Fruit fly (Drosophila melanogaster): ENCODE data around the gene CG14260.

CG14260 gene

DNA sequence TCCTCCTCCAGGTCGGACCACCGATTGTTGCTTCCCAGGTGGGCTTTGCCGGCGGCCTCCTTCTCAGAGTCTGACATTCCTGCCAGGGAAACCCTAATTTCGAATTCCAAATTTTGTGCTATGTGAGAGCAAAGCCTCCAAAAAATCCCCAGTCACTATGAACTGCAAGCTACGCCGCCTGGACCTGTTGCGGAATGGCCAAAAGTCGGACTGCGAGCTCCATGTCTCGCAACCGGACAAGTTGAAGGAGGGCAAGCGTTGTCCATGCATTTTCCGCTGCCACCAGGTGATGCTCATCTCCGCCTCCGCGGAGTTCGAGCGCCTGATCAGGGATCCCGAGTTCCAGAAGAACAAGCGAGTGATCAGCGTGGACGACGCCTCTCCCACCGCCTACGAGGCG, at the start of gene CG14260, which contains the start of gene CG14262:
TSS of gene CG14260 (plus strand) at position 128 of the 400 bp plus-strand sequence.
TSS of gene CG14262 (minus strand) at position 101 of the 400 bp plus-strand sequence.
- TF ChIP-seq CG17801 (GFP tag; optimal IDR thresholded peaks at IDR 0.05; ENCODE audit: partially characterized antibody), result no peak

DNA sequence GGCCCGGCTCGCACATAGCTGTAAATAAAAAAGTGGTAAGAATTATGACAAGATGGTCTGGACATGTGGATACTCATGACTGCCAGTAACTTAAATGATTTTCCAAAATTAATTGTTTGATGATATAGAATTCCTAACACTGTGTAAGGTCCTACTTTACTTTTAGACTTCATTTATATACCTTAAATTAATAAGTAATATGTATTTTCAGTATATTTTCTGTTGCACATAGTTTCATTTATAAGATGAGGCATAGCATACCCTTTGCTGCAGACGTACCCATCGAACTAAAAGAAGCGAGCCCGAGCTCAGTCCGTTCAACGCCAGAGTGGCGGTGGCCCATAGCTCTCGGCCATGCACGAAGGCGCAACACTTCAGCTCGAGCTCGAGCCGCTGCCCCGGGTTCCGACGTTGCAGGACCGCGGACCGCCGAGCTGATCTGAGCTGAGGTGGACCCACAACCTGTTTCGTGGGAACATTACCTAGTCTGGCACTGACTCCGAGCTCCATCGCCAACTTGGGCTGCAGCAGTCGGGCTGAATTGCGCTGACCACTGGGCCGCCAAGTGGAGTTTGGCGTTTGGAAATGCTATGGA, 47.7 kb upstream of the CG14260 start:
- no peak for TF ChIP-seq CG17801 (GFP tag; optimal IDR thresholded peaks at IDR 0.05; ENCODE audit: partially characterized antibody)

DNA sequence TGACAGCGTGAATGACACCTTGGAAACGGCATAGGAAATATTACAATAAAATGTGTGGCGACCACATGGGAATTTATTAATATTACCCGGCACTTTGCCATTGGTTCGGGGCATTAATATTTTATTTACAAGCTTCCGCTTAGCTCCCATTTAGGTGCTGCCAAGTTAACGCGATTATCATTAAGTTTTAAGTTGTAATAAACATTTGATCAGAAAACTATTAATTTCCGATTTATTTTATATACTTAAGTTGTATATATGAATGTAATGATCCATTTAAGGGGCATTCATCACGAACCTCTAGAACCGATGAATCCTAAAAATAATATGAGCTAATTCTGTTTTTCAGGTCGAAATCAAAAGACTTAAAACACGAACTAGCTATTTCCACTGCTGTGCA, 47.0 kb upstream of the CG14260 start:
- TF ChIP-seq CG17801 (GFP tag; optimal IDR thresholded peaks at IDR 0.05; ENCODE audit: partially characterized antibody), result no peak

DNA sequence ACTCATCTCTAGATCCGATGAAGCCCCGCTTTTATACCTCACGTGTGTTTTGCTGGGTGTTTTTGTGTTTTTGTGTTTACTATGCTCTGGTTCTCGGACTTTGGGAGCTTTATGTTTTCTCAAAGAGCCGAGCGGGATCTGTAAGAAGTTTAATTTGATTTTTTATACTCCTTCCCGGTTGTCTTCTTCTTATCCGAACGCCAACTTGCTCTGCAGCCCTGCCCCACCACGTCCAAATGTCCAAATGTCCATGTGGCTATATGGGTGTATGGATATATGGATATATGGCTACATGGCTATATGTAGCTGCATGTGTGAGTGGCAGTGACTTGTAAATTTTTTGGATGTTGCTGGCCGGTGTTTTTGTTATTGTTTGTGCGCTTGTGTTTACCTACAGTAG, 46.4 kb upstream of the CG14260 start:
- no peak for TF ChIP-seq CG17801 (GFP tag; optimal IDR thresholded peaks at IDR 0.05; ENCODE audit: partially characterized antibody)

DNA sequence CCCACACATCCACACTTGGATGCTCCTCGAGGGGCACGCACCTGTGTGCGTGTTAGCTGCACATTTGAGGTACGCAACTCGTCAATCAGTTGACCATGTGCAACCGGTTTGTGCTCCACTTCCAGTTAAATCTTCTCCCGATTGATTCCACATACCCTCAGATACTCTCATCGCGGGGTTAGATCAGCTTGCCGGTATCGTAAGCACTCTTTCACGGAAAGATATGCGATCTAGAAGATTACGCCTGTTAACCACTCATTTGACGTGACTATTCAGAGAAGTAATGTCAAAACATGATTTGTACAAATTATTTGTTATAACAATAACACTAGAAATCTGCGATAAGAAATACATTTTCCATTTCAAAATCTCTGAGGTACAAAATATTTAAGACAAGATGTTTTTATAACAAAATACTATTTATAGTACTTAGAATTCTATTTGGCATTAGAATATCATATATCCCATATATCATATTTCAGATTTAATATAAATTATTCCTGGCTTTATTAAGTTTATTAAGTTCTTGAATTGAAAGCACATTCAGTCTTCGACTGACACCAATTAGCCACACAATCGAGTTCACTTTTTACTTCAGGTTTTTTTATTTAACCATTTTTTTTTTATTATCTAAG, 44.3 kb upstream of the CG14260 start:
- TF ChIP-seq CG17801 (GFP tag; optimal IDR thresholded peaks at IDR 0.05; ENCODE audit: partially characterized antibody), result no peak

DNA sequence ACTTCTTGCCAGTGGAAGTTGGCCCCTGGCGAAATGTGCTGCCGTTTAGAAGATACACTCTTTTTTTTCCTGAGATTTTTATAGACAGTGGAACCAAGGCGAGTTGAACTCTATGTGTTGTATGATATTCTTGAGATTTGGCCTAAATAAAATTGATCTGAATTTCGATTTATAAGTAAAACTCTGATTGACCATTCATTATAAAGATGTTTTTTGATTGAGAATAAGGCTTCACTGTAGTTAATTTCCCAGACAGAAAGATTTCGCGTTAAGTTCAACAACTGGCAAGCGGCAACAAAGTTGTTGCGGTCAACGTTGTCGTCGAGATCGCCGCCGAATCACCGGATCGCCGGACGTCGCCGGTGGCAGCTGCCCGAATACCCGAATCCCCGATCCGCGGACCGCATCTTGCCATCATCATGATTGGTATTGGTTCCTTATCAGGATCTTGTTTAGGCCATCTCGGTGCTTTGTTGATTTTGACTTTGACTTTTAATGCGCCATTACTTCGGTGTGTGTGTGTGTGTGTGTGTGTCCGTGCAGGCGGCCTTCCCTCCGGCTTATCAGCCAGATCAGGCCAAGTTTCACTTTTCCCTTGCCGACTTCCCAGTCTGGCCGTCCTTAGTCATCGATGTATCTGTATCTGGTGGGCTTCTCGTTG, 43.1 kb upstream of the CG14260 start:
- no peak for TF ChIP-seq CG17801 (GFP tag; optimal IDR thresholded peaks at IDR 0.05; ENCODE audit: partially characterized antibody)

DNA sequence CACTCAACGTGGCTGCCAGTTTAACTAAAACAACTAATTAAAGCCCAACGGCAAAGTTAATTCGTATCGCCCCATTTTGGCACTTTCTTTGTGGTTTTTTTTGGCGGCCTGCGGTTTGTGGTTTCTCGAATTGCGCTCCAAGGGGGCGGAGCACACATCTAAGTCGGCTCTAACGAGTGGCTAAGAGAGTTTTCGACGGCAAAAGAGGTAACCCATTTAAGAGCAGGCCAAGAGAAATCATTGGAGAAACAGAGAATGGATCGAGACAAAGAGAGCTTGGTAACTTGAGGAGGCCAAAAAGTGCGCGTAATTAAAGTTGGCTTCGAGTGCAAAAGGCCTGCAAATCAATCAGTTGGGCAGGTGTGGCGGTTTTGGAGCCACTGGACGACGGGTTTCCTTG, 42.2 kb upstream of the CG14260 start:
- TF ChIP-seq CG17801 (GFP tag; optimal IDR thresholded peaks at IDR 0.05; ENCODE audit: partially characterized antibody), result no peak

DNA sequence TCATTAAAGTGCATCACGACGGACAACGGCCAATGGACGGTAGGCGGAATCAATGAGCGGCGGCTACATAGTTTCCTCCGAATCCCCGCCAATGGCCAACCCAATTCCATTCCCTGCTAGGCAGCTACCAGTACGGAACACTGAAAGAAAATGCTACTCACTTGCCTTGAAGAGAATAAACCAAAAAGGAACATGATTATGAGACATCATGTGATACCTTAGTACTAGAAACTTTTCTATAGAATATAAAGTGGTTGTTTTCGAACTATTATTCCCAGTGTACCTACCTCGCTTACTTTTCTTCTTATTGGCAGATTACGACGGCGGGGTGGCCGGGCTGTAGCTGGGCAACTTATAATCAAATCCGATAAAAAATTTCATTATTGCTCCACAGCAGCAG, 40.5 kb upstream of the CG14260 start:
- no peak for TF ChIP-seq CG17801 (GFP tag; optimal IDR thresholded peaks at IDR 0.05; ENCODE audit: partially characterized antibody)

DNA sequence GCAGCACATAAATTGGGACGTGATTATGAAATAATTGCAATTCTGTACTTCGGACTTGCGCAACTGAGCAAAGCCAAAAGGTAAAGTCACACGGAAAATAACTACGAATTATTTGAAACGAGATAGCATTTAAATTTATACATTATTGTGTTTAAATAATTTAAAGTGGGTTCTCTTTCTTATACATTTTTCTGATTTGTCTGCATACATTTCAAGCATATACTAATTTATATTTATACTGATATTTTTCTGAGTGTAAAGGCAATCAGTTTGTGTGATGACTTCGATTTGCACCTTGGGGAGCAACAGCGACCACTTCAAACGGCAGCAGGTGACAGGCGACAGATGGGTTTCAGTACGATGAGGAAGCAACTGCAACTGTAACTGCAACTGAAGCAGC, 39.8 kb upstream of the CG14260 start:
- TF ChIP-seq CG17801 (GFP tag; optimal IDR thresholded peaks at IDR 0.05; ENCODE audit: partially characterized antibody), result no peak

DNA sequence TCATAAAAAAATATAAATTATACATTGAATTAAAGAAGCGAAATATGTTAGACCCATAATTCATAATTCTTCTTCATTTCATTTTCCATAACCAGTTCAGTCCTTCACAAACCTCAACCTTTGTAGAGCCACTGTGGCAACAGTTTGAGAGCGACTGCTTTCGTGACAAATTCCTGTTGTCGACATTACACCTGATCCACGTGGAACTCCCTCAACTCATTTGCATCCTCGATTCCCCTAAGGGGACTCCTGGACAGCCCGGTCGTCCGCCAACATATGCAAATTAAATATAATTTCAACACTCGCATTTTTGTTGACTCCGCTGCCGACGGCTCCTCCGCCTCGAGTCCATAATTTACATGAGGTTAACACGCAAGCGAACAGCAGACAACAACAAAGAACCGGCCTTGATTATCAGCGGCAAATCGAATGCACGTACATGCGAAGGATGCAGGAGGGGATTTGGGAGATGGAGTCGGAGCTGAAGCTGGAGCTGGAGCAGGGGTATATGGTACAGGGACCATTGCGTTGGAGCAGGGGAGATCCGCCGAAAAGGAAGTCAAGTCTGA, 39.1 kb upstream of the CG14260 start:
- TF ChIP-seq CG17801 (GFP tag; optimal IDR thresholded peaks at IDR 0.05; ENCODE audit: partially characterized antibody), result no peak

DNA sequence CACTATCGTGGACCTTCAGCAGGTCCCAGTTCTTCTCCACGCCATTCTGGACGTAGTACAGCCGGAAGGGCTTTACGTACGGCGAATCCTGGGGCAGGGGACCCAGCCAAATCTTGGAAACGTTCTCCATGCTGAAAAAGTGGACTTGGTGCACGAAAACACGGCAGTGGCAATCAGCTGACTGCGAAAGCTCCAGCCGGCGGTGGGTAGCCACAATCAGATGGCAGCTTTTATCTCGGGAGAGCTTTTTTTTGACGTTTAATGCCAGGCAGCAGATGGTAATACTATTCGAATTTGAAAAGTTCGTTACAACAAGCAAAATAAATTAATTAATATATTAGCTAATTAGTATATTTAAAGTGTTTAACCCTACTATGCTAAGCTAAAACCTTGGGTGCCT, 36.9 kb upstream of the CG14260 start, which contains the start of gene CG42813:
TSS of gene CG42813 (minus strand) at position 220 of the 400 bp plus-strand sequence.
- TF ChIP-seq CG17801 (GFP tag; optimal IDR thresholded peaks at IDR 0.05; ENCODE audit: partially characterized antibody), result no peak

DNA sequence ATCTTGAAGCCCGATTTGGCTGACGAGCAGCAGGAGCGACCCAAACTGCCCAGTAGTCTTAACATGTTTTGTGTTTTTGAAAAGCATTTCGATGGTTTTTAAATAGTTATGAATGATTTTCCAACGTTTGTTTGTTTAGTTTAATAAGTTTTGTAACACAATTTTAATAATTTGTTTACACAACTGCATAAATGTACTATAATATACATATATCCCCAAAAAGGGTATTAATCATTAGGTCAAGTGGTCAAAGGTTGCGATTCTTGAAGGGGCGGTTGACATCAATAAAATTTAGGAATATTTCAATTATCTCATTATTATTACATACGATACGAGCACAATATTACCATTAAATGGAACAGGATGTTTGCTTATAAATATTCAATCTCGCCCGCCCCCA, 35.9 kb upstream of the CG14260 start, which contains the start of gene CG42814:
TSS of gene CG42814 (minus strand) at position 101 of the 400 bp plus-strand sequence.
- no peak for TF ChIP-seq CG17801 (GFP tag; optimal IDR thresholded peaks at IDR 0.05; ENCODE audit: partially characterized antibody)

DNA sequence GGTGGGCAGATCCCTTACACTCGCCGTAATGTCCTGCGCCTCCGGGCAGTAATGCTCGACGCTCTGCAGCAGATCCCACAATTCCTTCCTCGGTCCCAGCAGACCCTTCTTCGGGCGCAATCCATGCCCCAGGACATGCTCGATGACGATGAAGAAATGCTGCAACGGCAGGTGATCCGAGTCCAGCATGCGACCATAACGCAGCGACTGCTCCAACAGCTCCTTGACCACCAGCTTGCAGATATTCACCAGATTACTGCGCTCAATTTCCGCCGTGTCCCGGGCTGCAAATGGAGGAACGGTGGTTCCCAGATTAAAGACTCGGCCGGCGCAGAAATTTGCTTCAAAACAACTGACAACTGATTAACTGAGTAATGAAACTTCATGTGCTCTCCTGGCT, 31.9 kb upstream of the CG14260 start, which contains the start of gene CG31068:
TSS of gene CG31068 (plus strand) at position 301 of the 400 bp plus-strand sequence.
- TF ChIP-seq CG17801 (GFP tag; optimal IDR thresholded peaks at IDR 0.05; ENCODE audit: partially characterized antibody), result no peak

DNA sequence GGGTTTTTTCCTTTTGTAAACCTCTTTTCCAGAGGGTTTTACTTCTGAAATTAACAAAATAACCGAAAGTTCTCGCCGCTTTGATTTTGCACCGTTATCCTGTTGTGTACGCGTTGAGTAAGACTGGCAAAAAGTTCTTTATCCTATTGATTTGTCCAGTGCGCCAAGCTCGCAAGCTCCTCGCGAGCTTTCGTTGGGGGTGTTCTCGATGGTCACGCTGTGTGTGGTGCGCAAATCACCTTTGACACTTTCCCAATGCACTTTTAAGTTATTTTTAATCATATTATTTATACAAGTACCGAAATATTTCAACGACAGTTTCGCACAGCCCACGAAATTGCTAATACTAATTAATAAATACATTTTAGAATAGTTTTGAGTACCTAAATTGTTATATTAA, 27.3 kb upstream of the CG14260 start:
- no peak for TF ChIP-seq CG17801 (GFP tag; optimal IDR thresholded peaks at IDR 0.05; ENCODE audit: partially characterized antibody)

DNA sequence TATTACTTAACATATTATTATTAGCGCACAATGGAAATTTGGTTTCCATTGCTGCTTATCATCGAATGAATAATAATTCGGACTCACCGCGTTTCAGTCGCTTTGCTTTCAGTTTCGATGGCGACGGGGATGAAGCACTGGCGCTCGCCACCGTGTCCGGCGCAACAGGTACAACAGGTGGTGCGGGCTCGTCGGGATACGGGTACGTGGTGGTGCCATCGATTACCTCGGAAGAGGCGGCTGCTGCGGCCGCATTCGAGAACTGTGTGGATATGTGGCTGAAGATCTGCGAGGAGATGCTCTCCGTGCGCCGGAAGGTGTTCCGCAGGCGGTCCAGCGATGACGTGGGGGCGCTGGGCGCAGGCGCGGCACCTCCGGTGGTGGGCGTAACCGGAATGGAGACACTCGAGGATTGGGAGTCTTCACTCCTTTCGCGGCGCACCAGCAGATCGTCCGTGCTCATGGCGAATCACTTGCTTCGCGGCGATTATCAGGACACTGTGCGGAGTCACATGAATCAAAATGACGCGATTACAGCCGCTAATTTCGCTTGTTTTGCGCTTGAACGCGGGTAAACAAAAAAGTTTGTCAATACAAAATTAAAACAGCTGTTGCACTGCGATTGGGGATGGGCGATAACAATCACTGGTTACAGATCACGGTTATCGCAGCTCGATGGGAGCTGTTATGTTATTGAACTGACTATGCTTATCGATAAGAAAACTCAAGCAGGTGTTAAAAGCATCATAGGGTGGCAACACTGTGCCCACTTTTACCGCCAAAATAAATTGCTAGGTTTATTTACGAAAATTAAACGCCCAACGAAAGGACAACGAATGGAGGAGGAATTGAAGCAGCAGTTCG, 26.6 kb upstream of the CG14260 start, which contains the start of the genes CG31064 and PolA2:
TSS of gene CG31064 (minus strand) at position 648 of the 864 bp plus-strand sequence.
TSS of gene PolA2 (plus strand) at position 726 of the 864 bp plus-strand sequence.
- TF ChIP-seq CG17801 (GFP tag; optimal IDR thresholded peaks at IDR 0.05; ENCODE audit: partially characterized antibody), result peak; percentile 5
